Worm (Caenorhabditis elegans): ENCODE data around the gene F40G12.9.

- TF ChIP-seq W03F9.2 (tag; optimal IDR thresholded peaks at IDR 0.05) (no peak), dao-5 (tag; optimal IDR thresholded peaks at IDR 0.05) (no peak), him-1 (tag; optimal IDR thresholded peaks at IDR 0.05) (no peak)
Measured at ce11 chrV:14317204-14317603, 34.7 kb downstream of the F40G12.9 start.
